Worm (Caenorhabditis elegans) whole organism, mixed stage, embryonic: Measurements from ENCODE around the gene srx-36.

Experiments
- M03D4.4 ChIP-seq: sonication (generic microtip); optimal IDR thresholded peaks from 2 replicates; lab custom pipeline; 2017; ENCODE audit warnings: mild to moderate bottlenecking, missing genetic modification characterization, missing compliant biosample characterization
- bed-3 ChIP-seq: fragments of 200-800 bp; sonication (Bioruptor generic); optimal IDR thresholded peaks from 3 replicates; lab custom pipeline; 2018; ENCODE audit warnings: mild to moderate bottlenecking, missing genetic modification characterization, moderate library complexity, missing compliant biosample characterization
- blmp-1 ChIP-seq: fragments of 150-350 bp; optimal IDR thresholded peaks from 2 replicates; lab custom pipeline; 2014; ENCODE audit warnings: missing biosample characterization, missing genetic modification characterization
- ceh-39 ChIP-seq: fragments of 150-350 bp; optimal IDR thresholded peaks from 2 replicates; lab custom pipeline; 2014; ENCODE audit warnings: missing biosample characterization, missing genetic modification characterization
- ceh-83 ChIP-seq: fragments of 200-800 bp; sonication (Bioruptor generic); optimal IDR thresholded peaks from 2 replicates; lab custom pipeline; 2018; ENCODE audit warnings: mild to moderate bottlenecking, missing genetic modification characterization, missing compliant biosample characterization
- ces-1 ChIP-seq: fragments of 150-350 bp; optimal IDR thresholded peaks from 2 replicates; lab custom pipeline; 2014; ENCODE audit warnings: missing biosample characterization, missing genetic modification reagents, missing genetic modification characterization
- cnd-1 ChIP-seq: fragments of 200-800 bp; sonication (Bioruptor generic); optimal IDR thresholded peaks from 2 replicates; lab custom pipeline; 2018; ENCODE audit warnings: mild to moderate bottlenecking, missing genetic modification characterization, missing compliant biosample characterization
- drap-1 ChIP-seq: fragments of 200-800 bp; sonication (Bioruptor generic); optimal IDR thresholded peaks from 3 replicates; lab custom pipeline; 2018; ENCODE audit warnings: mild to moderate bottlenecking, missing genetic modification characterization, missing compliant biosample characterization
- elt-1 ChIP-seq: sonication (generic microtip); optimal IDR thresholded peaks from 2 replicates; lab custom pipeline; 2017; ENCODE audit warnings: missing genetic modification characterization, mild to moderate bottlenecking, missing compliant biosample characterization, antibody characterized with exemption, moderate library complexity, borderline replicate concordance; ENCODE audit not compliant: insufficient read depth
- elt-3 ChIP-seq: fragments of 150-350 bp; optimal IDR thresholded peaks from 2 replicates; lab custom pipeline; 2014; ENCODE audit warnings: missing biosample characterization, missing genetic modification characterization
- flh-1 ChIP-seq: fragments of 200-800 bp; sonication (Bioruptor generic); optimal IDR thresholded peaks from 2 replicates; lab custom pipeline; 2018; ENCODE audit warnings: mild to moderate bottlenecking, missing genetic modification characterization, moderate library complexity, missing compliant biosample characterization
- ham-2 ChIP-seq: fragments of 200-800 bp; sonication (Bioruptor generic); optimal IDR thresholded peaks from 2 replicates; lab custom pipeline; 2018; ENCODE audit warnings: mild to moderate bottlenecking, missing genetic modification characterization, missing compliant biosample characterization
- hlh-1 ChIP-seq: fragments of 150-350 bp; optimal IDR thresholded peaks from 2 replicates; lab custom pipeline; 2014; ENCODE audit warnings: missing biosample characterization, missing genetic modification reagents, missing genetic modification characterization
- lin-13 ChIP-seq: fragments of 150-350 bp; optimal IDR thresholded peaks from 2 replicates; lab custom pipeline; 2014; ENCODE audit warnings: missing biosample characterization, missing genetic modification characterization
- lsy-2 ChIP-seq: fragments of 150-350 bp; optimal IDR thresholded peaks from 2 replicates; lab custom pipeline; 2014; ENCODE audit warnings: missing biosample characterization, missing genetic modification characterization
- mab-5 ChIP-seq: fragments of 150-350 bp; optimal IDR thresholded peaks from 2 replicates; lab custom pipeline; 2014; ENCODE audit warnings: missing biosample characterization, missing genetic modification characterization
- mls-2 ChIP-seq: sonication (generic microtip); optimal IDR thresholded peaks from 2 replicates; lab custom pipeline; 2016; ENCODE audit warnings: mild to moderate bottlenecking, missing genetic modification characterization, moderate library complexity, missing compliant biosample characterization
- nhr-12 ChIP-seq: fragments of 150-350 bp; optimal IDR thresholded peaks from 2 replicates; lab custom pipeline; 2014; ENCODE audit warnings: missing biosample characterization, missing genetic modification characterization
- nhr-2 ChIP-seq: fragments of 150-350 bp; optimal IDR thresholded peaks from 2 replicates; lab custom pipeline; 2014; ENCODE audit warnings: missing biosample characterization, missing genetic modification characterization
- nhr-237 ChIP-seq: fragments of 150-350 bp; optimal IDR thresholded peaks from 2 replicates; lab custom pipeline; 2014; ENCODE audit warnings: missing biosample characterization, missing genetic modification characterization
- nhr-28 ChIP-seq: fragments of 150-350 bp; optimal IDR thresholded peaks from 2 replicates; lab custom pipeline; 2014; ENCODE audit warnings: missing biosample characterization, missing genetic modification characterization
- nhr-76 ChIP-seq: sonication (generic microtip); optimal IDR thresholded peaks from 2 replicates; lab custom pipeline; 2017; ENCODE audit warnings: missing biosample characterization, missing genetic modification characterization
- pha-4 ChIP-seq: fragments of 150-350 bp; optimal IDR thresholded peaks from 2 replicates; lab custom pipeline; 2018; ENCODE audit warnings: missing biosample characterization, missing genetic modification reagents, missing genetic modification characterization
- sem-2 ChIP-seq: fragments of 200-800 bp; sonication (Bioruptor generic); optimal IDR thresholded peaks from 2 replicates; lab custom pipeline; 2018; ENCODE audit warnings: mild to moderate bottlenecking, missing genetic modification characterization, missing compliant biosample characterization
- snpc-4 ChIP-seq: fragments of 150-350 bp; optimal IDR thresholded peaks from 2 replicates; lab custom pipeline; 2014; ENCODE audit warnings: missing biosample characterization, missing genetic modification characterization
- sptf-1 ChIP-seq: sonication (generic microtip); optimal IDR thresholded peaks from 2 replicates; lab custom pipeline; 2017; ENCODE audit warnings: mild to moderate bottlenecking, missing genetic modification characterization, moderate library complexity, missing compliant biosample characterization
- tbx-8 ChIP-seq: fragments of 200-800 bp; sonication (Bioruptor generic); optimal IDR thresholded peaks from 2 replicates; lab custom pipeline; 2018; ENCODE audit warnings: mild to moderate bottlenecking, missing genetic modification characterization, moderate library complexity, missing compliant biosample characterization
- unc-120 ChIP-seq: sonication (generic microtip); optimal IDR thresholded peaks from 2 replicates; lab custom pipeline; 2017; ENCODE audit warnings: missing genetic modification characterization, missing compliant biosample characterization; ENCODE audit not compliant: poor library complexity, severe bottlenecking
- zip-8 ChIP-seq: fragments of 150-350 bp; optimal IDR thresholded peaks from 2 replicates; lab custom pipeline; 2014; ENCODE audit warnings: missing biosample characterization, missing genetic modification characterization
- ztf-11 ChIP-seq: fragments of 150-350 bp; optimal IDR thresholded peaks from 2 replicates; lab custom pipeline; 2014; ENCODE audit warnings: missing biosample characterization, missing genetic modification characterization

The srx-36 gene

ce11 chrV:7159391-7159790 lies 28.5 kb upstream of the srx-36 start, which contains the start of gene str-204:
TSS of gene str-204 (plus strand) at chrV:7159691.
- TF ChIP-seq nhr-76 (tag; lab: Kevin White, UChicago), result no peak
- TF ChIP-seq ztf-11 (tag; lab: Kevin White, UChicago), result no peak
- no peak for TF ChIP-seq zip-8 (tag; lab: Kevin White, UChicago)
- TF ChIP-seq elt-3 (tag; lab: Kevin White, UChicago), result no peak
- TF ChIP-seq nhr-2, result no peak

ce11 chrV:7157089-7157488 lies 26.2 kb upstream of the srx-36 start, which contains the start of gene ugt-39:
TSS of gene ugt-39 (plus strand) at chrV:7157142.
- no peak for TF ChIP-seq tbx-8 (GFP tag; lab: Kevin White, UChicago)
- TF ChIP-seq nhr-237, result no peak
- TF ChIP-seq bed-3 (GFP tag; lab: Kevin White, UChicago), result no peak
- TF ChIP-seq nhr-28 (tag; lab: Kevin White, UChicago), result no peak
- no peak for TF ChIP-seq snpc-4
- TF ChIP-seq ceh-39 (tag; lab: Kevin White, UChicago), result no peak
- TF ChIP-seq lin-13 (tag; lab: Kevin White, UChicago), result no peak
- no peak for TF ChIP-seq drap-1 (GFP tag; lab: Kevin White, UChicago)
- TF ChIP-seq mls-2, result no peak
- TF ChIP-seq blmp-1 (tag; lab: Kevin White, UChicago), result no peak
- TF ChIP-seq M03D4.4 (tag; lab: Kevin White, UChicago), result no peak
- no peak for TF ChIP-seq cnd-1
- TF ChIP-seq ceh-83, result no peak
- TF ChIP-seq pha-4 (tag; lab: Kevin White, UChicago), result no peak
- TF ChIP-seq zip-8 (tag; lab: Kevin White, UChicago), result no peak
- no peak for TF ChIP-seq nhr-2
- TF ChIP-seq lsy-2 (tag; lab: Kevin White, UChicago), result no peak

DNA sequence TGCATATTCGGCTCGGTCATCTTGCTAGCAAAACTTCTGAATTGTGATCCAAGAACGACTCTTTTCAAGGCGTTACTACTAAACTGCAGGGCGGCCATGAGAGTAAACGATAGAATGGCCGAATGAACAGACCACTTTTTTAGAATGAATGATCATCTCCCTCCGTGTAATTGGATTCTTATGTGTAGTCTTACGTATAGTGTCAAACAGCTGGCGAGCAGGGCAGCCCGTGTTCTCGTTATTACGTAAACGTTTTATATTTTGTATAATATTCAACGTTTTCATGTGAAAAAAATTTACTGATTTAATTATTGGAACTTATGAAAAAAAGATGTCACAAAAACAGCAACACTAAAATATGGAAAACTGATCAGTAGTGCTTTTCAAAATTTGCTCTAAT lies 25.2 kb upstream of the srx-36 start, which contains the start of gene F10D2.10:
Gene F10D2.10, minus strand, starts transcription at position 101 of the 400 bp plus-strand sequence.
- peak; percentile 40 for TF ChIP-seq hlh-1 (tag; lab: Kevin White, UChicago)
- TF ChIP-seq flh-1, result no peak
- TF ChIP-seq, all 35 proteins: peak for 1

DNA sequence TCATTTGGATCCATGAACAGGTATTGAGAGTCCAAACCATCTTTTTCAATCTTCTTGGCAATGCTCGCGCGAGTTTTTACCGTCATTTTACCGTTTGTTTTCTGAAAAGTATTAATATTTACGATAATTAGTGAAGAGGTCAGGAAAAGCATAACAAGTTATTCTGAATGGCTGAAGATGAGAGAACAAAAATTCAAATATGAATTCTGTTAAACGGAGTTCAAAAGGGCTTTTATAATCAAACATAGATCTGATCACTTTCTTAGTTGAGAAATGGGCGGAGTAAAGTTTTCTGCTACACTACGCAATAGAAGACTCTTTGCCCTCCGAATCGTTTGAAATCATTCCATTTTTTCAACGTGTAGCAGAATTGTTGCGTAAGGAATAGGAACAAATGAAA lies 22.2 kb upstream of the srx-36 start, which contains the start of gene fat-7:
Gene fat-7, minus strand, starts transcription at position 101 of the 400 bp plus-strand sequence.
- no peak for TF ChIP-seq ces-1 (GFP tag; lab: Kevin White, UChicago)
- no peak for TF ChIP-seq nhr-2
- no peak for TF ChIP-seq zip-8 (tag; lab: Kevin White, UChicago)
- TF ChIP-seq elt-1 (tag; lab: Kevin White, UChicago), result no peak
- no peak for TF ChIP-seq flh-1
- TF ChIP-seq snpc-4, result no peak
- no peak for TF ChIP-seq drap-1 (GFP tag; lab: Kevin White, UChicago)
- TF ChIP-seq sem-2 (GFP tag; lab: Kevin White, UChicago), result no peak
- no peak for TF ChIP-seq ztf-11 (tag; lab: Kevin White, UChicago)
- TF ChIP-seq hlh-1 (tag; lab: Kevin White, UChicago), result no peak
- TF ChIP-seq M03D4.4 (tag; lab: Kevin White, UChicago), result no peak
- TF ChIP-seq, all 35 proteins: peak for 0

DNA sequence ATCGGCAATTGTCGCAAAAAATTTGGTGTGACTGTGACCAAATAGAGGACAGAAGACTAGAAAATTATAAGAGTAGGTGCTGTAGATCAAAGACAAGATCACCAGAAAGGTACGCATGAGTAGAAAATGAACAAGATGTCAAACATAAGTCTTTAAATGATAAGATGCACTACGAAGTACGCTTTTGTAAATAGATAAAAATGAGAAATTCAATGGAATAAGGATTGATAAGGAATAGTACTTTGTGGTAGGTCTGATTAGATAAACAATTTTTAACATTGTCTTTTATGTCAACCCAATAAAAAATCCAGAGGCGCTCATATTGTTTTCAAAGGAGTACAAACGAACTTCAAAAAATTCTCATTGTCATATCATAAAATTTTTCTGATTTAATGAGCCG lies 19.7 kb upstream of the srx-36 start, which contains the start of gene F10D2.8:
Gene F10D2.8, minus strand, starts transcription at position 145 of the 400 bp plus-strand sequence.
- TF ChIP-seq ztf-11 (tag; lab: Kevin White, UChicago) (no peak), cnd-1 (no peak), ham-2 (GFP tag; lab: Kevin White, UChicago) (no peak), elt-1 (tag; lab: Kevin White, UChicago) (no peak), drap-1 (GFP tag; lab: Kevin White, UChicago) (no peak), nhr-76 (tag; lab: Kevin White, UChicago) (no peak), elt-3 (tag; lab: Kevin White, UChicago) (no peak), lsy-2 (tag; lab: Kevin White, UChicago) (no peak), M03D4.4 (tag; lab: Kevin White, UChicago) (no peak), sem-2 (GFP tag; lab: Kevin White, UChicago) (no peak), nhr-2 (no peak), unc-120 (tag; lab: Kevin White, UChicago) (no peak), mls-2 (no peak), lin-13 (tag; lab: Kevin White, UChicago) (no peak), bed-3 (GFP tag; lab: Kevin White, UChicago) (no peak), sptf-1 (no peak), nhr-12 (tag; lab: Kevin White, UChicago) (no peak), tbx-8 (GFP tag; lab: Kevin White, UChicago) (no peak), mab-5 (tag; lab: Kevin White, UChicago) (no peak)
